Worm (Caenorhabditis elegans) whole organism, L4 larva: Measurements from ENCODE around the gene egl-1.

Experiments used
- F26F4.8 ChIP-seq: fragments of 200-800 bp; sonication (Bioruptor generic); conservative IDR thresholded peaks from 2 replicates; pipeline ENCODE4 v1.3.6; 2022; ENCODE audit warnings: missing genetic modification characterization, missing compliant biosample characterization
- Y48G9A.11 ChIP-seq: fragments of 200-800 bp; sonication (Bioruptor generic); IDR thresholded peaks from 2 replicates; pipeline ENCODE4 v1.3.6; 2022; ENCODE audit warnings: missing genetic modification reagents, missing genetic modification characterization, missing compliant biosample characterization
- ZK337.2 ChIP-seq: fragments of 200-800 bp; sonication (Bioruptor generic); IDR thresholded peaks from 2 replicates; pipeline ENCODE4 v1.3.6; 2022; ENCODE audit warnings: missing genetic modification reagents, missing genetic modification characterization, missing compliant biosample characterization
- aha-1 ChIP-seq: fragments of 150-350 bp; peaks from one replicate; lab custom pipeline; 2014; ENCODE audit warnings: missing biosample characterization, missing genetic modification characterization
- ama-1 ChIP-seq: fragments of 150-350 bp; optimal IDR thresholded peaks from 2 replicates; lab custom pipeline; 2014; ENCODE audit warnings: inconsistent platforms, mixed read lengths
- ceh-32 ChIP-seq: sonication (generic microtip); optimal IDR thresholded peaks from 2 replicates; lab custom pipeline; 2016; ENCODE audit warnings: mild to moderate bottlenecking, missing genetic modification characterization, missing compliant biosample characterization; ENCODE audit not compliant: poor library complexity
- ceh-44 ChIP-seq: fragments of 200-800 bp; sonication (Bioruptor generic); IDR thresholded peaks from 2 replicates; pipeline ENCODE4 v1.3.6; 2022; ENCODE audit warnings: missing genetic modification reagents, missing genetic modification characterization, missing compliant biosample characterization
- dmd-8 ChIP-seq: fragments of 200-800 bp; sonication (Bioruptor generic); IDR thresholded peaks from 2 replicates; pipeline ENCODE4 v1.3.6; 2022; ENCODE audit warnings: missing genetic modification characterization, missing compliant biosample characterization
- dve-1 ChIP-seq: sonication (generic microtip); optimal IDR thresholded peaks from 2 replicates; lab custom pipeline; 2017; ENCODE audit warnings: antibody characterized with exemption, mild to moderate bottlenecking, missing genetic modification characterization, missing compliant biosample characterization; ENCODE audit not compliant: insufficient read depth
- lim-7 ChIP-seq: fragments of 200-800 bp; sonication (Bioruptor generic); IDR thresholded peaks from 2 replicates; pipeline ENCODE4 v1.3.6; 2022; ENCODE audit warnings: missing genetic modification characterization, missing compliant biosample characterization
- lsy-2 ChIP-seq, 2 experiments: fragments of 150-350 bp in 1 of 2; sonication (generic microtip) in 1 of 2; optimal IDR thresholded peaks; 2 replicates each; lab custom pipeline; 2014 to 2017; ENCODE audit warnings: missing biosample characterization in 2 of 2, missing genetic modification characterization in 2 of 2
- madf-5 ChIP-seq, 2 experiments: fragments of 200-800 bp; sonication (Bioruptor generic); IDR thresholded peaks; 2 replicates each; pipeline ENCODE4 v1.3.6; 2022; ENCODE audit warnings: missing compliant biosample characterization in 2 of 2, missing genetic modification characterization in 2 of 2
- madf-9 ChIP-seq: fragments of 200-800 bp; sonication (Bioruptor generic); conservative IDR thresholded peaks from 2 replicates; pipeline ENCODE4 v1.3.6; 2022; ENCODE audit warnings: missing genetic modification reagents, missing genetic modification characterization, missing compliant biosample characterization
- mes-2 ChIP-seq: sonication (generic microtip); optimal IDR thresholded peaks from 2 replicates; lab custom pipeline; 2016; ENCODE audit warnings: missing genotype, mild to moderate bottlenecking, missing genetic modification characterization, missing compliant biosample characterization; ENCODE audit not compliant: poor library complexity, severe bottlenecking
- mxl-2 ChIP-seq: fragments of 200-800 bp; sonication (Bioruptor generic); conservative IDR thresholded peaks from 2 replicates; pipeline ENCODE4 v1.3.6; 2022; ENCODE audit warnings: missing genetic modification reagents, missing genetic modification characterization, missing compliant biosample characterization
- mxl-3 ChIP-seq: fragments of 200-800 bp; sonication (Bioruptor generic); optimal IDR thresholded peaks from 2 replicates; lab custom pipeline; 2018; ENCODE audit warnings: mild to moderate bottlenecking, missing genetic modification characterization, missing compliant biosample characterization
- nhr-111 ChIP-seq: fragments of 200-800 bp; sonication (Bioruptor generic); optimal IDR thresholded peaks from 2 replicates; lab custom pipeline; 2018; ENCODE audit warnings: mild to moderate bottlenecking, missing genetic modification characterization, missing compliant biosample characterization
- nhr-28 ChIP-seq: fragments of 150-350 bp; optimal IDR thresholded peaks from 2 replicates; lab custom pipeline; 2014; ENCODE audit warnings: missing biosample characterization, missing genetic modification characterization
- nhr-42 ChIP-seq: fragments of 200-800 bp; sonication (Bioruptor generic); IDR thresholded peaks from 2 replicates; pipeline ENCODE4 v1.3.6; 2022; ENCODE audit warnings: missing genetic modification characterization, missing compliant biosample characterization
- nhr-48 ChIP-seq: sonication (generic microtip); optimal IDR thresholded peaks from 2 replicates; lab custom pipeline; 2016; ENCODE audit warnings: mild to moderate bottlenecking, missing genetic modification characterization, missing compliant biosample characterization
- set-16 ChIP-seq: fragments of 200-800 bp; sonication (Bioruptor generic); IDR thresholded peaks from 2 replicates; pipeline ENCODE4 v1.3.6; 2022; ENCODE audit warnings: missing genetic modification reagents, missing genetic modification characterization, missing compliant biosample characterization
- snpc-4 ChIP-seq: fragments of 150-350 bp; optimal IDR thresholded peaks from 2 replicates; lab custom pipeline; 2014; ENCODE audit warnings: missing biosample characterization, missing genetic modification characterization
- spr-1 ChIP-seq: sonication (generic microtip); optimal IDR thresholded peaks from 2 replicates; lab custom pipeline; 2016; ENCODE audit warnings: mild to moderate bottlenecking, missing genetic modification characterization, missing compliant biosample characterization
- unc-39 ChIP-seq: sonication (generic microtip); optimal IDR thresholded peaks from 2 replicates; lab custom pipeline; 2017; ENCODE audit warnings: missing biosample characterization, missing genetic modification characterization
- unc-62 ChIP-seq, 3 experiments: fragments of 150-350 bp in 1 of 3; sonication (generic microtip); optimal IDR thresholded peaks in 2 of 3; peaks in 1 of 3; 1 replicate in 1 of 3; 2 replicates in 2 of 3; lab custom pipeline; 2014 to 2017; ENCODE audit warnings: missing biosample characterization in 3 of 3, missing genetic modification characterization in 3 of 3, missing genetic modification reagents in 3 of 3, missing genotype in 1 of 3

Gene egl-1

DNA sequence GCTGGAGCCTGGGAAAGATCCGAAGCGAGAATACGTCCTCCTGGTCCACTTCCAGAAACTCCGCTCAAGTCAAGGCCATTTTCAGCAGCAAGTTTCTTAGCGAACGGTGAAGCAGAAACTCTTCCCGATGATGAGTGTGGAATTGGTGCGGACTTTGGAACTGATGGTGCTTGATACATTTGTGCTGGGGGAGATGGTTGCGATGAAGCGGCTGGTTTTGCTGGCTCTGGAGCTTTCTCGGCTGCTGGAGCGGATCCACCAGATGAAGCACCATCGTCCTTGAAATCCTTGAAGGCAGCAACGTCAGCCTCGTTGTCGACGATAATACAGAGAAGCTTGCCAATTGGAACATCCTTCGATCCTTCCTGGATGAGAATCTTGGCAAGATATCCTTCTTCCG lies 14.3 kb upstream of the egl-1 start:
- peak; percentile 51 for TF ChIP-seq set-16
- TF ChIP-seq nhr-28 (tag; lab: Kevin White, UChicago), result no peak

DNA sequence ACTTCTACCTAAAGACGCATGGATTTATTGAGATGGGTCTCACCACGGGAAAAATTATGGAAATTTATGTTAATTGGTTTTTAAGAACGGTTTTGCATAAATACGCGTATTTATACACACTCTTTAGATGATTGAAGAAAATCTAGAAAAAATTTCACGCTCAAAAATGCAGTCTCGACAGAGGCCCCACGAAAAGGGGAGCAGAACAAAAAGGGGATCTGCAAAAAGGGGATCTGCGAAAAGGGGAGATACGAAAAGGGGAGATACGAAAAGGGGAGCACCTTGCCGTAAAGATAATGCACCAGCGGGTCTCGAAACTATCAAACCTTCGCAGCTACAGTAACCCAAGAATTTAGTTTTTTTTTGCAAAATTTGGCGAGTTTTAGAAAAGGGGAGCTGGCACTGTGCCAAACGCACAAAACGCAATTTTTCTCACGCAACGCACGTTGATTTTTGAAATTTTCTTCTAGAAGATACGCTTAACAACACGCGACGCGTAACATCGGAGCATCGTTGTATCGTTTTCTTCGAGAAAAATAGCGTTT lies 11.4 kb upstream of the egl-1 start:
- peak; percentile 53 for TF ChIP-seq mes-2 (tag; lab: Kevin White, UChicago)

DNA sequence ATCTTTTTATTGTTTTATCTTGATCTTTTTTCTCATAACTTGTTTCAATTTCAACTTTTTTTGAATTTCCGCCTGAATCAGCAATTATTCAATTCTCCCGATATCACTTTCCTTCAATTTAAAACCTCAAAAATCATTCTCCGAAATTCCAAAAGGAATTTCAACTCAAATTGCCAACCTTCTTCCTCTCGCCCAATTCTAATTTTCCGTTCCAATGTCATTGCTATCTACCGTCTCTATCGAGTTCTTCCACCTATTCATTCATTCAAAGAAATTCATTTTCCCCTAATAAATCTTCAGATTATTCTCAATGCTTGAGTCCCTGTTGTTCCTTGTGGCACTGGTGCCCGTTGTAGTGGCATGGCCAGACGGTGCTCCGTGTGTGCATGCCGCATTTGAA lies 8.7 kb upstream of the egl-1 start, which contains the start of gene F23B12.4:
Gene F23B12.4 (plus strand): TSS at position 301 of the 400 bp plus-strand sequence.
- TF ChIP-seq mxl-2 (GFP tag; lab: Robert Waterston, UW) (no peak), madf-9 (GFP tag; lab: Robert Waterston, UW) (no peak), ceh-32 (tag; lab: Kevin White, UChicago) (no peak), unc-62 (GFP tag; optimal IDR thresholded peaks at IDR 0.05 in 1 of 2; lab: Kevin White, UChicago) (no peak), unc-62 (tag; optimal IDR thresholded peaks at IDR 0.05; lab: Kevin White, UChicago) (no peak)

ce11 chrV:14439236-14439635 lies 7.1 kb upstream of the egl-1 start:
- TF ChIP-seq unc-62 (GFP tag; optimal IDR thresholded peaks at IDR 0.05 in 1 of 2; lab: Kevin White, UChicago), result peak in 1 of 2 experiments; percentile 97
- TF ChIP-seq unc-62 (tag; optimal IDR thresholded peaks at IDR 0.05; lab: Kevin White, UChicago), result no peak
- no peak for TF ChIP-seq Y48G9A.11 (GFP tag; lab: Robert Waterston, UW)
- peak; percentile 55 for TF ChIP-seq aha-1 (tag; lab: Kevin White, UChicago)

DNA sequence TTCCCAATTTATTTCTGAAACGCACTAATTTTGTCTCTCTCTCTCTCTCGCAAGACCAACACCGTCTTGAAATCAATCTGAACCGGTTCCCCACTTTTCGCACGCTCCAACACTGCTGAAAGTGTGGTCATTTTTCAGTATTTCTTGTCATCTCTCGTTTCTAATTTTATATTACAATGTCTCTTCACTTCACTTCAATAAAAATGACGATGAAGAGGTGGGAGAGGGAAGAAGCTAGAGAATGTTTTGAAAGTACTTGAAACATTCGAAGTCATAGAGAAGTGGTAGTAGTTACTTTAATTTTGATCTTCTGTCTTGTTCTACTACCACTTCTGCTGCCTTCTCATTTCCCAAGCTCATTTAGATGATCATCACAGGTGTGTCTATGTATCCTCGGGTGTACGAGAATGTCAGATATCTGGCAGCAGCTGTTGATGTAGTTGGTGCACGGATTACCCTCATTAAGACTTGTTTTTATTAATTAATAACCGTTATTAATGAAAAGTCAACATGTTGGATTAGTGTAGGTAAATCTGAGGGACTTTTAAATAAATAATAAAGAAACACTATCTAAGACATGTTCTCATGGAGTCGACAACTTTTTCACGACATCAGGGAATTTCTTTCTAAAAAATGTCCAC lies 6.1 kb upstream of the egl-1 start:
- no peak for TF ChIP-seq madf-5 (GFP tag; IDR thresholded peaks at IDR 0.05; lab: Robert Waterston, UW)
- TF ChIP-seq ceh-44 (GFP tag; lab: Robert Waterston, UW), result no peak
- TF ChIP-seq lim-7 (GFP tag; lab: Robert Waterston, UW), result no peak
- TF ChIP-seq dve-1 (tag; lab: Kevin White, UChicago), result no peak
- no peak for TF ChIP-seq nhr-48
- no peak for TF ChIP-seq ama-1 (lab: Kevin White, UChicago)
- TF ChIP-seq aha-1 (tag; lab: Kevin White, UChicago), result peak; percentile 91
- TF ChIP-seq spr-1 (tag; lab: Kevin White, UChicago), result no peak
- TF ChIP-seq ZK337.2 (GFP tag; lab: Robert Waterston, UW), result no peak
- no peak for TF ChIP-seq unc-39 (tag; lab: Kevin White, UChicago)
- no peak for TF ChIP-seq mxl-3
- no peak for TF ChIP-seq dmd-8 (GFP tag; lab: Robert Waterston, UW)
- TF ChIP-seq unc-62 (GFP tag; optimal IDR thresholded peaks at IDR 0.05 in 1 of 2; lab: Kevin White, UChicago), result peak in 1 of 2 experiments; percentile 57
- TF ChIP-seq unc-62 (tag; optimal IDR thresholded peaks at IDR 0.05; lab: Kevin White, UChicago), result no peak
- TF ChIP-seq F26F4.8 (GFP tag; lab: Robert Waterston, UW), result no peak

ce11 chrV:14437355-14437754 lies 5.2 kb upstream of the egl-1 start:
- TF ChIP-seq snpc-4 (tag; lab: Kevin White, UChicago) (no peak), nhr-111 (GFP tag; lab: Kevin White, UChicago) (no peak), aha-1 (tag; lab: Kevin White, UChicago) (peak; percentile 11), spr-1 (tag; lab: Kevin White, UChicago) (no peak)
- TF ChIP-seq, all 104 proteins: peak for 1

ce11 chrV:14436195-14436594 lies 4.0 kb upstream of the egl-1 start:
- TF ChIP-seq nhr-42 (GFP tag; lab: Robert Waterston, UW) (no peak), lsy-2 (tag; optimal IDR thresholded peaks at IDR 0.05; lab: Kevin White, UChicago) (no peak)
